Worm (Caenorhabditis elegans) whole organism, mixed stage, embryonic: ENCODE data around the gene lbp-2.

Source experiments
- bed-3 ChIP-seq: fragments of 200-800 bp; sonication (Bioruptor generic); optimal IDR thresholded peaks from 3 replicates; lab custom pipeline; 2018; ENCODE audit warnings: mild to moderate bottlenecking, missing genetic modification characterization, moderate library complexity, missing compliant biosample characterization
- ceh-43 ChIP-seq: fragments of 200-800 bp; sonication (Bioruptor generic); optimal IDR thresholded peaks from 2 replicates; lab custom pipeline; 2018; ENCODE audit warnings: mild to moderate bottlenecking, missing genetic modification characterization, moderate library complexity, missing compliant biosample characterization
- elt-3 ChIP-seq: fragments of 150-350 bp; optimal IDR thresholded peaks from 2 replicates; lab custom pipeline; 2014; ENCODE audit warnings: missing biosample characterization, missing genetic modification characterization
- lin-13 ChIP-seq: fragments of 150-350 bp; optimal IDR thresholded peaks from 2 replicates; lab custom pipeline; 2014; ENCODE audit warnings: missing biosample characterization, missing genetic modification characterization
- mab-5 ChIP-seq: fragments of 150-350 bp; optimal IDR thresholded peaks from 2 replicates; lab custom pipeline; 2014; ENCODE audit warnings: missing biosample characterization, missing genetic modification characterization
- mep-1 ChIP-seq: fragments of 150-350 bp; optimal IDR thresholded peaks from 2 replicates; lab custom pipeline; 2017; ENCODE audit warnings: missing biosample characterization, missing genetic modification reagents, missing genetic modification characterization, inconsistent platforms
- pha-4 ChIP-seq: fragments of 150-350 bp; optimal IDR thresholded peaks from 2 replicates; lab custom pipeline; 2018; ENCODE audit warnings: missing biosample characterization, missing genetic modification reagents, missing genetic modification characterization
- snpc-4 ChIP-seq: fragments of 150-350 bp; optimal IDR thresholded peaks from 2 replicates; lab custom pipeline; 2014; ENCODE audit warnings: missing biosample characterization, missing genetic modification characterization
- tbx-8 ChIP-seq: fragments of 200-800 bp; sonication (Bioruptor generic); optimal IDR thresholded peaks from 2 replicates; lab custom pipeline; 2018; ENCODE audit warnings: mild to moderate bottlenecking, missing genetic modification characterization, moderate library complexity, missing compliant biosample characterization
- zip-8 ChIP-seq: fragments of 150-350 bp; optimal IDR thresholded peaks from 2 replicates; lab custom pipeline; 2014; ENCODE audit warnings: missing biosample characterization, missing genetic modification characterization
- ztf-11 ChIP-seq: fragments of 150-350 bp; optimal IDR thresholded peaks from 2 replicates; lab custom pipeline; 2014; ENCODE audit warnings: missing biosample characterization, missing genetic modification characterization

DNA sequence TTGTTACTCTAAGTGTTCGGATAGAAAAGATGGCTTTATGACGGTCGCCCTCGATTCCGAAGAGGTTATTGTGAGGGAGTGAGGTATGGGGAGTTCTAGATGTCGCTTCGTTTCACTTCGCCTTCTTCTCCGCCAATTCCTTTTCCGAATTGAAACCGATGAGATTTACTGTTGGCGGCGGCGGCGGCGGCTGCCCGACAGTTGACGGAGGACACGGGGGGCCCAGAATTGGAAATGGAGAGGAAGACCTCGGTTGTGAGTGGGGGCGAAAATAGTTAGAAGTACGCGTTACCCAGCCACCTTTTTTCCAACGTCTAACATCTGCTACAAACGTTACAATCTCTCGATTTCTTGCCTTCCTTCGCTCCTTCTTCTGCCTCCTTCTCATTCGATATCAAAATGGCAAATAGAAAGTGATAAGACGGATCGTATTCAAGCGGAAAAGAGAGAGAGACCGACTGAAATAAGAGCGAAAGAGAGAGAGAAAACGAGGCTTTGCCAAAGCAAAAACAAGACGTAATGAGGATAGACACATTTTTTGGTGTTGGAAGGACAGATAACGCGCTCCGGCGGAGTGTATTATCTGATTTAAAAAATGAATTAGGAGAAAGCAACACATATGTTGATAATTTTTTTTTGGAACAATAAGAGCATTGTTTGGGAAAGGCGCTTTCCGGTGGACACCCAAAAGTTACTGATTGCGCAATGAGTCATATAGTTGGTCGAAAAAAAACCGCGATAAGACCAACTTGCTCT lies 42.2 kb upstream of the lbp-2 start:
- no peak for TF ChIP-seq snpc-4 (tag; lab: Kevin White, UChicago)
- no peak for TF ChIP-seq lin-13 (tag; lab: Kevin White, UChicago)
- no peak for TF ChIP-seq mep-1 (tag; lab: Kevin White, UChicago)
- TF ChIP-seq ceh-43 (GFP tag; lab: Kevin White, UChicago), result no peak
- TF ChIP-seq elt-3 (tag; lab: Kevin White, UChicago), result no peak
- TF ChIP-seq zip-8 (tag; lab: Kevin White, UChicago), result peak; percentile 61
- TF ChIP-seq pha-4 (tag; lab: Kevin White, UChicago), result no peak
- TF ChIP-seq tbx-8 (GFP tag; lab: Kevin White, UChicago), result no peak
- no peak for TF ChIP-seq mab-5 (tag; lab: Kevin White, UChicago)
- TF ChIP-seq bed-3 (GFP tag; lab: Kevin White, UChicago), result no peak
- no peak for TF ChIP-seq ztf-11 (tag; lab: Kevin White, UChicago)
